Worm (Caenorhabditis elegans): ENCODE measurements around the gene Y37B11A.3.

The Y37B11A.3 gene

ce11 chrIII:5769726-5770235 is 15.3 kb downstream of the Y37B11A.3 start, which contains the start of gene cutl-23 (continued):
- TF ChIP-seq attf-6 (GFP tag; IDR thresholded peaks at IDR 0.05) (no peak), ceh-79 (tag; optimal IDR thresholded peaks at IDR 0.05) (no peak), somi-1 (GFP tag; optimal IDR thresholded peaks at IDR 0.05) (no peak), ztf-6 (GFP tag; IDR thresholded peaks at IDR 0.05) (no peak), ceh-27 (GFP tag; optimal IDR thresholded peaks at IDR 0.05) (peak; percentile 13), C06A6.2 (GFP tag; conservative IDR thresholded peaks at IDR 0.05) (no peak), B0336.3 (GFP tag; IDR thresholded peaks at IDR 0.05) (no peak), Y95B8A.8 (GFP tag; IDR thresholded peaks at IDR 0.05) (no peak), lsy-27 (tag; optimal IDR thresholded peaks at IDR 0.05; ENCODE audit: borderline replicate concordance, insufficient read depth) (no peak), lag-1 (GFP tag; IDR thresholded peaks at IDR 0.05) (no peak), dpff-1 (tag; optimal IDR thresholded peaks at IDR 0.05) (no peak), F39B2.1 (GFP tag; IDR thresholded peaks at IDR 0.05) (0 out of 2 replicates have a peak, but pooled peaks have one; percentile 39), let-607 (tag; optimal IDR thresholded peaks at IDR 0.05) (peak in 1 of 2 experiments; percentile 3), rpc-1 (optimal IDR thresholded peaks at IDR 0.05) (peak; percentile 89), rpc-1 (tag; optimal IDR thresholded peaks at IDR 0.05) (peak; percentile 88), dpl-1 (GFP tag; optimal IDR thresholded peaks at IDR 0.05) (no peak), lin-54 (GFP tag; optimal IDR thresholded peaks at IDR 0.05) (peak; percentile 53), zim-3 (tag; optimal IDR thresholded peaks at IDR 0.05) (peak; percentile 26), ets-4 (GFP tag; optimal IDR thresholded peaks at IDR 0.05) (no peak), T26A5.8 (tag; optimal IDR thresholded peaks at IDR 0.05) (no peak), repo-1 (tag; optimal IDR thresholded peaks at IDR 0.05) (no peak), unc-130 (GFP tag; optimal IDR thresholded peaks at IDR 0.05) (peak; percentile 34), lin-26 (GFP tag; IDR thresholded peaks at IDR 0.05) (peak; percentile 90), rec-8 (tag; optimal IDR thresholded peaks at IDR 0.05) (peak; percentile 55 to 71), gei-17 (GFP tag; optimal IDR thresholded peaks at IDR 0.05) (no peak), ceh-91 (GFP tag; IDR thresholded peaks at IDR 0.05) (no peak), madf-8 (GFP tag; conservative IDR thresholded peaks at IDR 0.05) (no peak), madf-6 (GFP tag; IDR thresholded peaks at IDR 0.05) (0 out of 2 replicates have a peak, but pooled peaks have one; percentile 27), B0019.2 (GFP tag; conservative IDR thresholded peaks at IDR 0.05) (no peak), aptf-3 (GFP tag; IDR thresholded peaks at IDR 0.05) (no peak), B0261.1 (tag; optimal IDR thresholded peaks at IDR 0.05) (peak; percentile 87)

DNA sequence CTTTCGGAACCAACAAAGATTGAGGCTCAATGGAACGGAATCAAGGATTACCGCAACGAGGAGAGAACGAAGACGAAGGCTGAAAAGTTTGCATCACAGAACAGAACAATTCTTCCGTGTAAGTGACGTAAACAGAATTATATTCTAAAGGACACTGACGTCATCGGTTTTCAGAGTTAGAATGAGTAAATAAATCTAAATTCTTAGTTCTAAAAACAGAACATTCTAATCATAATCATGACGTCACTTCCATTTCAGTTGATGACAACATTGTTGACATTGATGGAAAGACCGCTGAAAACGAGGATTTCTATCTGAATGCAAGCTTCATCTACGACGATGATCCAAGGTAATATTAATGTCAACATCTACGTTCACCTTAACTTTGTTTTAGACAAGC is 21.1 kb downstream of the Y37B11A.3 start:
- TF ChIP-seq ama-1 (optimal IDR thresholded peaks at IDR 0.05) = no peak
- peak in 1 of 2 experiments; percentile 13 for TF ChIP-seq ama-1 (GFP tag; optimal IDR thresholded peaks at IDR 0.05)
- peak; percentile 43 for TF ChIP-seq atf-7 (tag; optimal IDR thresholded peaks at IDR 0.05)
- TF ChIP-seq attf-6 (GFP tag; IDR thresholded peaks at IDR 0.05) = no peak

DNA sequence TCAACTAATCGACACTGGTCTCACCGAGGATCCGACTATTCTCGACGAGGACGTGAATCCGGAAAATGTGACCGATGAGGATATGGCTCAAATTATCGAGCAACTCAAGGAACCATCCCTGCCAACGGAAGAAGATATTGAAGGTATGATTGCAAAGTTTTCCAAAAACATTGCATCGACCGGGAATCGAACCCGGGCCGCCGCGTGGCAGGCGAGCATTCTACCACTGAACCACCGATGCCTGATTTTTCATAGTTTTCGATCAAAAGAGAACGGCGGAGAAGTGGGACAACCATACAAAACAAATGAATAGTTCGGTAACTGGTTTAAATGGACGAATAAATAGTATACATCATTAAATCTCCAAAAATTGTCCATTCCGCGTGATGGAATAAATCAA is 23.2 kb downstream of the Y37B11A.3 start:
- no peak for TF ChIP-seq madf-3 (GFP tag; IDR thresholded peaks at IDR 0.05)
- no peak; the same call in 1 of the 2 replicates for TF ChIP-seq egl-44 (GFP tag; IDR thresholded peaks at IDR 0.05)
- TF ChIP-seq cebp-2 (GFP tag; IDR thresholded peaks at IDR 0.05) = no peak
- no peak for TF ChIP-seq xnd-1 (tag; optimal IDR thresholded peaks at IDR 0.05)
- TF ChIP-seq Y95B8A.8 (GFP tag; IDR thresholded peaks at IDR 0.05) = 0 out of 2 replicates have a peak, but pooled peaks have one; percentile 21
- peak; percentile 64 for TF ChIP-seq snpc-3.4 (tag; optimal IDR thresholded peaks at IDR 0.05)
- peak; percentile 36; the same call in 1 of the 2 replicates for TF ChIP-seq egrh-3 (GFP tag; IDR thresholded peaks at IDR 0.05)
- no peak for TF ChIP-seq ztf-26 (tag; optimal IDR thresholded peaks at IDR 0.05)
- TF ChIP-seq B0019.2 (GFP tag; conservative IDR thresholded peaks at IDR 0.05) = no peak
- peak in 1 of 2 experiments; percentile 43 for TF ChIP-seq rec-8 (tag; optimal IDR thresholded peaks at IDR 0.05)
- TF ChIP-seq F57A8.1 (GFP tag; optimal IDR thresholded peaks at IDR 0.05) = no peak
- peak; percentile 90 for TF ChIP-seq tbp1 (GFP tag; optimal IDR thresholded peaks at IDR 0.05)
- TF ChIP-seq hlh-26 (GFP tag; conservative IDR thresholded peaks at IDR 0.05) = no peak
- no peak for TF ChIP-seq dpl-1 (GFP tag; optimal IDR thresholded peaks at IDR 0.05)
- no peak for TF ChIP-seq cebp-1 (GFP tag; IDR thresholded peaks at IDR 0.05)
- peak; percentile 31 for TF ChIP-seq cebp-1 (tag; optimal IDR thresholded peaks at IDR 0.05)
- no peak for TF ChIP-seq ztf-3 (GFP tag; optimal IDR thresholded peaks at IDR 0.05)
- peak; percentile 75 for TF ChIP-seq snpc-1.3 (tag; optimal IDR thresholded peaks at IDR 0.05; ENCODE audit: insufficient read depth)
